Worm (Caenorhabditis elegans): ENCODE measurements around the gene Y65A5A.24.

Gene Y65A5A.24

ce11 chrIV:16415100-16415973, 21.6 kb downstream of the Y65A5A.24 start (continued):
- peak; percentile 82 for TF ChIP-seq let-526 (GFP tag; IDR thresholded peaks at IDR 0.05)
- peak; percentile 74 for TF ChIP-seq athp-1 (tag; optimal IDR thresholded peaks at IDR 0.05)
- peak; percentile 92 for TF ChIP-seq ztf-25 (GFP tag; IDR thresholded peaks at IDR 0.05)
- TF ChIP-seq pbrm-1 (GFP tag; IDR thresholded peaks at IDR 0.05) = peak; percentile 56; the same call in 1 of the 2 replicates
- TF ChIP-seq Y95B8A.8 (GFP tag; IDR thresholded peaks at IDR 0.05) = peak; percentile 74; the same call in 1 of the 2 replicates
- peak; percentile 83 for TF ChIP-seq K11D2.4 (GFP tag; IDR thresholded peaks at IDR 0.05)
- peak; percentile 42; the same call in 1 of the 2 replicates for TF ChIP-seq B0019.2 (GFP tag; conservative IDR thresholded peaks at IDR 0.05)
- peak; percentile 79 for TF ChIP-seq F49E8.2 (tag; optimal IDR thresholded peaks at IDR 0.05; ENCODE audit: insufficient read depth)
- peak; percentile 24; the same call in 1 of the 2 replicates for TF ChIP-seq Y53G8AR.9 (GFP tag; conservative IDR thresholded peaks at IDR 0.05)
- TF ChIP-seq fkh-3 (tag; optimal IDR thresholded peaks at IDR 0.05) = no peak
- no peak for TF ChIP-seq ama-1 (optimal IDR thresholded peaks at IDR 0.05)
- peak in 1 of 2 experiments; percentile 44 for TF ChIP-seq ama-1 (GFP tag; optimal IDR thresholded peaks at IDR 0.05)
- TF ChIP-seq T26A5.8 (tag; optimal IDR thresholded peaks at IDR 0.05) = peak; percentile 65
- TF ChIP-seq Y79H2A.3 (GFP tag; conservative IDR thresholded peaks at IDR 0.05) = peak; percentile 84
- peak; percentile 76 for TF ChIP-seq zim-3 (tag; optimal IDR thresholded peaks at IDR 0.05)
- TF ChIP-seq attf-5 (GFP tag; optimal IDR thresholded peaks at IDR 0.05) = peak; percentile 58
- TF ChIP-seq madf-3 (GFP tag; IDR thresholded peaks at IDR 0.05) = peak; percentile 80; the same call in 1 of the 2 replicates
- peak; percentile 68 for TF ChIP-seq F57C9.4 (tag; optimal IDR thresholded peaks at IDR 0.05)
- TF ChIP-seq madf-10 (tag; optimal IDR thresholded peaks at IDR 0.05) = peak; percentile 31
- peak; percentile 29 for TF ChIP-seq chd-7 (tag; optimal IDR thresholded peaks at IDR 0.05)
- peak; percentile 76 for TF ChIP-seq tbp1 (GFP tag; optimal IDR thresholded peaks at IDR 0.05)
- TF ChIP-seq zfh-2 (GFP tag; conservative IDR thresholded peaks at IDR 0.05) = no peak
- no peak for TF ChIP-seq ztf-26 (tag; optimal IDR thresholded peaks at IDR 0.05)
- peak; percentile 75 for TF ChIP-seq ceh-91 (GFP tag; IDR thresholded peaks at IDR 0.05)
- TF ChIP-seq F55B11.4 (tag; optimal IDR thresholded peaks at IDR 0.05; ENCODE audit: borderline replicate concordance, insufficient read depth) = no peak
- TF ChIP-seq lsy-27 (tag; optimal IDR thresholded peaks at IDR 0.05; ENCODE audit: borderline replicate concordance, insufficient read depth) = no peak
- TF ChIP-seq akir-1 (GFP tag; optimal IDR thresholded peaks at IDR 0.05) = no peak
- TF ChIP-seq rpc-1 (optimal IDR thresholded peaks at IDR 0.05) = no peak
- TF ChIP-seq rpc-1 (tag; optimal IDR thresholded peaks at IDR 0.05) = no peak
- TF ChIP-seq lsl-1 (GFP tag; optimal IDR thresholded peaks at IDR 0.05) = peak; percentile 50
- TF ChIP-seq ztf-28 (GFP tag; IDR thresholded peaks at IDR 0.05) = peak; percentile 94
- TF ChIP-seq ztf-3 (GFP tag; optimal IDR thresholded peaks at IDR 0.05) = no peak
- peak; percentile 25 for TF ChIP-seq nhr-27 (tag; optimal IDR thresholded peaks at IDR 0.05)
- TF ChIP-seq Y67H2A.10 (GFP tag; conservative IDR thresholded peaks at IDR 0.05) = peak; percentile 66; the same call in 1 of the 2 replicates
- no peak for TF ChIP-seq F37B4.10 (GFP tag; IDR thresholded peaks at IDR 0.05)
- TF ChIP-seq gei-17 (GFP tag; optimal IDR thresholded peaks at IDR 0.05) = no peak
- TF ChIP-seq madf-6 (GFP tag; IDR thresholded peaks at IDR 0.05) = peak; percentile 71
- TF ChIP-seq nhr-179 (tag; optimal IDR thresholded peaks at IDR 0.05) = no peak
- peak; percentile 77 for TF ChIP-seq hmg-20 (GFP tag; IDR thresholded peaks at IDR 0.05)
- TF ChIP-seq lin-54 (GFP tag; optimal IDR thresholded peaks at IDR 0.05) = peak; percentile 94
- TF ChIP-seq hlh-12 (tag; optimal IDR thresholded peaks at IDR 0.05) = no peak
- no peak for TF ChIP-seq sptf-2 (GFP tag; optimal IDR thresholded peaks at IDR 0.05)
- no peak for TF ChIP-seq ets-4 (GFP tag; optimal IDR thresholded peaks at IDR 0.05)
- peak; percentile 58 for TF ChIP-seq madf-8 (GFP tag; conservative IDR thresholded peaks at IDR 0.05)
- TF ChIP-seq ceh-58 (GFP tag; IDR thresholded peaks at IDR 0.05) = no peak
- no peak for TF ChIP-seq mel-28 (tag; optimal IDR thresholded peaks at IDR 0.05; ENCODE audit: borderline replicate concordance)
- TF ChIP-seq dox-1 (GFP tag; IDR thresholded peaks at IDR 0.05) = peak; percentile 85
